Fruit fly (Drosophila melanogaster): ENCODE results near the gene CG42570.

The CG42570 gene

dm6 chr3L:15706199-15706598 is 11.4 kb upstream of the CG42570 start:
- no peak for TF ChIP-seq insv (optimal IDR thresholded peaks at IDR 0.05)
- no peak for TF ChIP-seq Sin3A (optimal IDR thresholded peaks at IDR 0.05)
- TF ChIP-seq psq (optimal IDR thresholded peaks at IDR 0.05) = no peak
- TF ChIP-seq ttk (optimal IDR thresholded peaks at IDR 0.05) = no peak
- no peak for TF ChIP-seq h (optimal IDR thresholded peaks at IDR 0.05)
- no peak for TF ChIP-seq Myc (optimal IDR thresholded peaks at IDR 0.05)

dm6 chr3L:15708158-15708557 is 9.5 kb upstream of the CG42570 start:
- TF ChIP-seq Myc (optimal IDR thresholded peaks at IDR 0.05) = no peak
- no peak for TF ChIP-seq h (optimal IDR thresholded peaks at IDR 0.05)
- no peak for TF ChIP-seq Sin3A (optimal IDR thresholded peaks at IDR 0.05)
- no peak for TF ChIP-seq ttk (optimal IDR thresholded peaks at IDR 0.05)
- no peak for TF ChIP-seq insv (optimal IDR thresholded peaks at IDR 0.05)
- no peak for TF ChIP-seq psq (optimal IDR thresholded peaks at IDR 0.05)

- no peak for TF ChIP-seq insv (optimal IDR thresholded peaks at IDR 0.05)
- no peak for TF ChIP-seq Myc (optimal IDR thresholded peaks at IDR 0.05)
- TF ChIP-seq Sin3A (optimal IDR thresholded peaks at IDR 0.05) = no peak
- TF ChIP-seq psq (optimal IDR thresholded peaks at IDR 0.05) = no peak
- TF ChIP-seq ttk (optimal IDR thresholded peaks at IDR 0.05) = no peak
- TF ChIP-seq h (optimal IDR thresholded peaks at IDR 0.05) = no peak
Measured at dm6 chr3L:15708579-15708978, 9.0 kb upstream of the CG42570 start.

dm6 chr3L:15710125-15710524 is 7.5 kb upstream of the CG42570 start:
- TF ChIP-seq h (optimal IDR thresholded peaks at IDR 0.05) (no peak), Sin3A (optimal IDR thresholded peaks at IDR 0.05) (no peak), insv (optimal IDR thresholded peaks at IDR 0.05) (no peak), Myc (optimal IDR thresholded peaks at IDR 0.05) (no peak), ttk (optimal IDR thresholded peaks at IDR 0.05) (no peak), psq (optimal IDR thresholded peaks at IDR 0.05) (no peak)

- TF ChIP-seq Myc (optimal IDR thresholded peaks at IDR 0.05) (no peak), insv (optimal IDR thresholded peaks at IDR 0.05) (no peak)
Measured at dm6 chr3L:15711164-15711563, 6.5 kb upstream of the CG42570 start.

- TF ChIP-seq Sin3A (optimal IDR thresholded peaks at IDR 0.05) (no peak), h (optimal IDR thresholded peaks at IDR 0.05) (no peak), insv (optimal IDR thresholded peaks at IDR 0.05) (no peak), Myc (optimal IDR thresholded peaks at IDR 0.05) (no peak), ttk (optimal IDR thresholded peaks at IDR 0.05) (no peak), psq (optimal IDR thresholded peaks at IDR 0.05) (no peak)
Measured at dm6 chr3L:15712063-15712462, 5.6 kb upstream of the CG42570 start.

dm6 chr3L:15713932-15714492 is 3.6 kb upstream of the CG42570 start:
- TF ChIP-seq psq (optimal IDR thresholded peaks at IDR 0.05) = no peak
- no peak for TF ChIP-seq insv (optimal IDR thresholded peaks at IDR 0.05)
- TF ChIP-seq Sin3A (optimal IDR thresholded peaks at IDR 0.05) = no peak
- no peak for TF ChIP-seq h (optimal IDR thresholded peaks at IDR 0.05)
- TF ChIP-seq Myc (optimal IDR thresholded peaks at IDR 0.05) = no peak
- TF ChIP-seq ttk (optimal IDR thresholded peaks at IDR 0.05) = no peak

- TF ChIP-seq Sin3A (optimal IDR thresholded peaks at IDR 0.05) (no peak), psq (optimal IDR thresholded peaks at IDR 0.05) (no peak), h (optimal IDR thresholded peaks at IDR 0.05) (no peak), ttk (optimal IDR thresholded peaks at IDR 0.05) (no peak), insv (optimal IDR thresholded peaks at IDR 0.05) (no peak), Myc (optimal IDR thresholded peaks at IDR 0.05) (no peak)
Measured at dm6 chr3L:15715788-15716503, 1.7 kb upstream of the CG42570 start, which contains the start of gene CG42571. Gene CG42571, plus strand, starts transcription at chr3L:15716453.

- no peak for TF ChIP-seq h (optimal IDR thresholded peaks at IDR 0.05)
- no peak for TF ChIP-seq psq (optimal IDR thresholded peaks at IDR 0.05)
- no peak for TF ChIP-seq insv (optimal IDR thresholded peaks at IDR 0.05)
- no peak for TF ChIP-seq Myc (optimal IDR thresholded peaks at IDR 0.05)
- no peak for TF ChIP-seq ttk (optimal IDR thresholded peaks at IDR 0.05)
- TF ChIP-seq Sin3A (optimal IDR thresholded peaks at IDR 0.05) = no peak
Measured at dm6 chr3L:15720224-15720623, 2.6 kb downstream of the CG42570 start.

- no peak for TF ChIP-seq Myc (optimal IDR thresholded peaks at IDR 0.05)
- no peak for TF ChIP-seq Sin3A (optimal IDR thresholded peaks at IDR 0.05)
- no peak for TF ChIP-seq ttk (optimal IDR thresholded peaks at IDR 0.05)
- TF ChIP-seq insv (optimal IDR thresholded peaks at IDR 0.05) = no peak
- no peak for TF ChIP-seq h (optimal IDR thresholded peaks at IDR 0.05)
- no peak for TF ChIP-seq psq (optimal IDR thresholded peaks at IDR 0.05)
Measured at dm6 chr3L:15720905-15721304, 3.3 kb downstream of the CG42570 start.

- no peak for TF ChIP-seq h (optimal IDR thresholded peaks at IDR 0.05)
- no peak for TF ChIP-seq Sin3A (optimal IDR thresholded peaks at IDR 0.05)
- TF ChIP-seq Myc (optimal IDR thresholded peaks at IDR 0.05) = no peak
- no peak for TF ChIP-seq ttk (optimal IDR thresholded peaks at IDR 0.05)
- no peak for TF ChIP-seq psq (optimal IDR thresholded peaks at IDR 0.05)
- TF ChIP-seq insv (optimal IDR thresholded peaks at IDR 0.05) = no peak
Measured at dm6 chr3L:15726799-15727198, 9.2 kb downstream of the CG42570 start.

dm6 chr3L:15728195-15728594 is 10.6 kb downstream of the CG42570 start, which contains the start of gene comm:
Gene comm, minus strand, starts transcription at chr3L:15728430.
- TF ChIP-seq Sin3A (optimal IDR thresholded peaks at IDR 0.05) = no peak
- TF ChIP-seq Myc (optimal IDR thresholded peaks at IDR 0.05) = no peak
- TF ChIP-seq psq (optimal IDR thresholded peaks at IDR 0.05) = no peak
- TF ChIP-seq ttk (optimal IDR thresholded peaks at IDR 0.05) = no peak
- no peak for TF ChIP-seq insv (optimal IDR thresholded peaks at IDR 0.05)
- TF ChIP-seq h (optimal IDR thresholded peaks at IDR 0.05) = no peak

All from Kc167 (cell line).